Worm (Caenorhabditis elegans) whole organism, mixed stage, embryonic: ENCODE measurements around the gene mec-1.

Source experiments
- bed-3 ChIP-seq: fragments of 200-800 bp; sonication (Bioruptor generic); optimal IDR thresholded peaks from 3 replicates; lab custom pipeline; 2018; ENCODE audit warnings: mild to moderate bottlenecking, missing genetic modification characterization, moderate library complexity, missing compliant biosample characterization
- blmp-1 ChIP-seq: fragments of 150-350 bp; optimal IDR thresholded peaks from 2 replicates; lab custom pipeline; 2014; ENCODE audit warnings: missing biosample characterization, missing genetic modification characterization
- ceh-39 ChIP-seq: fragments of 150-350 bp; optimal IDR thresholded peaks from 2 replicates; lab custom pipeline; 2014; ENCODE audit warnings: missing biosample characterization, missing genetic modification characterization
- ceh-43 ChIP-seq: fragments of 200-800 bp; sonication (Bioruptor generic); optimal IDR thresholded peaks from 2 replicates; lab custom pipeline; 2018; ENCODE audit warnings: mild to moderate bottlenecking, missing genetic modification characterization, moderate library complexity, missing compliant biosample characterization
- ceh-83 ChIP-seq: fragments of 200-800 bp; sonication (Bioruptor generic); optimal IDR thresholded peaks from 2 replicates; lab custom pipeline; 2018; ENCODE audit warnings: mild to moderate bottlenecking, missing genetic modification characterization, missing compliant biosample characterization
- ces-1 ChIP-seq: fragments of 150-350 bp; optimal IDR thresholded peaks from 2 replicates; lab custom pipeline; 2014; ENCODE audit warnings: missing biosample characterization, missing genetic modification reagents, missing genetic modification characterization
- cnd-1 ChIP-seq: fragments of 200-800 bp; sonication (Bioruptor generic); optimal IDR thresholded peaks from 2 replicates; lab custom pipeline; 2018; ENCODE audit warnings: mild to moderate bottlenecking, missing genetic modification characterization, missing compliant biosample characterization
- drap-1 ChIP-seq: fragments of 200-800 bp; sonication (Bioruptor generic); optimal IDR thresholded peaks from 3 replicates; lab custom pipeline; 2018; ENCODE audit warnings: mild to moderate bottlenecking, missing genetic modification characterization, missing compliant biosample characterization
- elt-3 ChIP-seq: fragments of 150-350 bp; optimal IDR thresholded peaks from 2 replicates; lab custom pipeline; 2014; ENCODE audit warnings: missing biosample characterization, missing genetic modification characterization
- flh-1 ChIP-seq: fragments of 200-800 bp; sonication (Bioruptor generic); optimal IDR thresholded peaks from 2 replicates; lab custom pipeline; 2018; ENCODE audit warnings: mild to moderate bottlenecking, missing genetic modification characterization, moderate library complexity, missing compliant biosample characterization
- ham-2 ChIP-seq: fragments of 200-800 bp; sonication (Bioruptor generic); optimal IDR thresholded peaks from 2 replicates; lab custom pipeline; 2018; ENCODE audit warnings: mild to moderate bottlenecking, missing genetic modification characterization, missing compliant biosample characterization
- hlh-1 ChIP-seq: fragments of 150-350 bp; optimal IDR thresholded peaks from 2 replicates; lab custom pipeline; 2014; ENCODE audit warnings: missing biosample characterization, missing genetic modification reagents, missing genetic modification characterization
- lin-13 ChIP-seq: fragments of 150-350 bp; optimal IDR thresholded peaks from 2 replicates; lab custom pipeline; 2014; ENCODE audit warnings: missing biosample characterization, missing genetic modification characterization
- lin-32 ChIP-seq: fragments of 200-800 bp; sonication (Bioruptor generic); optimal IDR thresholded peaks from 2 replicates; lab custom pipeline; 2018; ENCODE audit warnings: mild to moderate bottlenecking, missing genetic modification characterization, missing compliant biosample characterization
- lsy-2 ChIP-seq: fragments of 150-350 bp; optimal IDR thresholded peaks from 2 replicates; lab custom pipeline; 2014; ENCODE audit warnings: missing biosample characterization, missing genetic modification characterization
- mab-5 ChIP-seq: fragments of 150-350 bp; optimal IDR thresholded peaks from 2 replicates; lab custom pipeline; 2014; ENCODE audit warnings: missing biosample characterization, missing genetic modification characterization
- mep-1 ChIP-seq: fragments of 150-350 bp; optimal IDR thresholded peaks from 2 replicates; lab custom pipeline; 2017; ENCODE audit warnings: missing biosample characterization, missing genetic modification reagents, missing genetic modification characterization, inconsistent platforms
- mls-2 ChIP-seq: sonication (generic microtip); optimal IDR thresholded peaks from 2 replicates; lab custom pipeline; 2016; ENCODE audit warnings: mild to moderate bottlenecking, missing genetic modification characterization, moderate library complexity, missing compliant biosample characterization
- nhr-12 ChIP-seq: fragments of 150-350 bp; optimal IDR thresholded peaks from 2 replicates; lab custom pipeline; 2014; ENCODE audit warnings: missing biosample characterization, missing genetic modification characterization
- nhr-2 ChIP-seq: fragments of 150-350 bp; optimal IDR thresholded peaks from 2 replicates; lab custom pipeline; 2014; ENCODE audit warnings: missing biosample characterization, missing genetic modification characterization
- nhr-237 ChIP-seq: fragments of 150-350 bp; optimal IDR thresholded peaks from 2 replicates; lab custom pipeline; 2014; ENCODE audit warnings: missing biosample characterization, missing genetic modification characterization
- nhr-28 ChIP-seq: fragments of 150-350 bp; optimal IDR thresholded peaks from 2 replicates; lab custom pipeline; 2014; ENCODE audit warnings: missing biosample characterization, missing genetic modification characterization
- nhr-76 ChIP-seq: sonication (generic microtip); optimal IDR thresholded peaks from 2 replicates; lab custom pipeline; 2017; ENCODE audit warnings: missing biosample characterization, missing genetic modification characterization
- pha-4 ChIP-seq: fragments of 150-350 bp; optimal IDR thresholded peaks from 2 replicates; lab custom pipeline; 2018; ENCODE audit warnings: missing biosample characterization, missing genetic modification reagents, missing genetic modification characterization
- sem-2 ChIP-seq: fragments of 200-800 bp; sonication (Bioruptor generic); optimal IDR thresholded peaks from 2 replicates; lab custom pipeline; 2018; ENCODE audit warnings: mild to moderate bottlenecking, missing genetic modification characterization, missing compliant biosample characterization
- snpc-4 ChIP-seq: fragments of 150-350 bp; optimal IDR thresholded peaks from 2 replicates; lab custom pipeline; 2014; ENCODE audit warnings: missing biosample characterization, missing genetic modification characterization
- tbx-8 ChIP-seq: fragments of 200-800 bp; sonication (Bioruptor generic); optimal IDR thresholded peaks from 2 replicates; lab custom pipeline; 2018; ENCODE audit warnings: mild to moderate bottlenecking, missing genetic modification characterization, moderate library complexity, missing compliant biosample characterization
- unc-120 ChIP-seq: sonication (generic microtip); optimal IDR thresholded peaks from 2 replicates; lab custom pipeline; 2017; ENCODE audit warnings: missing genetic modification characterization, missing compliant biosample characterization; ENCODE audit not compliant: poor library complexity, severe bottlenecking
- unc-39 ChIP-seq: fragments of 150-350 bp; optimal IDR thresholded peaks from 2 replicates; lab custom pipeline; 2014; ENCODE audit warnings: missing biosample characterization, missing genetic modification characterization
- unc-62 ChIP-seq: fragments of 150-350 bp; optimal IDR thresholded peaks from 2 replicates; lab custom pipeline; 2014; ENCODE audit warnings: missing biosample characterization, missing genetic modification reagents, missing genetic modification characterization
- zip-8 ChIP-seq: fragments of 150-350 bp; optimal IDR thresholded peaks from 2 replicates; lab custom pipeline; 2014; ENCODE audit warnings: missing biosample characterization, missing genetic modification characterization
- ztf-11 ChIP-seq: fragments of 150-350 bp; optimal IDR thresholded peaks from 2 replicates; lab custom pipeline; 2014; ENCODE audit warnings: missing biosample characterization, missing genetic modification characterization

The mec-1 gene

DNA sequence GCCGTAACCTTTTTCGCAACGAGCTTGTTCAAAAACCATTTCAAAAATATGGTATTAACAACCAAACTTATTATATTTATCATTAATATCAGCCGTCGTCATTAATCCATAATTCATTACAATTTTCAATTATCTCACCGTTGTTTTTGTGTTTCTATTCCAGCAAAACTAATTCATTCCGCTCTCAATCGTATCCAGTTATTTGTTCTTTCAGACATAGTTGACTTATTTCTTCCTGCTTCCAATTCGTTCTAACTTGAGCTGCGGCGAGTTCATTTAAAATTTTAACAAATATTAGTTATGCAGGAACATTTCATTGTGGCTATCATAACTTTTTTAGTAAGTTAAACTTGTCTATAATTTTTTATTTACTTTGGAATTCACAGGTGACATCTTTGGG is 19.7 kb downstream of the mec-1 start, which contains the start of gene srx-16:
Gene srx-16 (plus strand): TSS at position 301 of the 400 bp plus-strand sequence.
- TF ChIP-seq unc-39 (tag; lab: Kevin White, UChicago): no peak
- no peak for TF ChIP-seq zip-8
- TF ChIP-seq lsy-2 (tag; lab: Kevin White, UChicago): no peak
- no peak for TF ChIP-seq bed-3 (GFP tag; lab: Kevin White, UChicago)
- no peak for TF ChIP-seq ceh-43 (GFP tag; lab: Kevin White, UChicago)
- no peak for TF ChIP-seq lin-13 (tag; lab: Kevin White, UChicago)
- no peak for TF ChIP-seq mls-2 (tag; lab: Kevin White, UChicago)
- TF ChIP-seq ceh-83 (GFP tag; lab: Kevin White, UChicago): no peak
- TF ChIP-seq, all 35 proteins: peak for 0

DNA sequence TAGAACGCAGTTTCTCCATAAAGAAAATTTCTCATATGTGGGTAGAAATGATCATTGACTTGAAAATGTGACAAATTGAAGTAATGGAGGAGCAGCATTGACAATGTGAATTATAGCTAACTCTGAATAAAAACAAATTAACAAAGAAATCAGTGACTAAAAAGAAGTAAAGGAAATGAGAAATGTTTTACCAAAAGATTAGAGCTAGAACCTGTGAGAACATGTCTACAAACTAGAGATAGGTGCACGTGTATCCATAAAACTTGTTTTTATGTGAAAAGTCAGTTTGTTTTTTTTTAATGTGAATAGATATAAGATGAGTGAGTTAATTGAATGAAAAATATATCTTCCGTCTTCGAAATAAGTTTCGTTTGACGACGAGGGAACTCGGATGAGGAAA is 22.7 kb downstream of the mec-1 start, which contains the start of gene sre-12:
Gene sre-12 (minus strand): TSS at position 101 of the 400 bp plus-strand sequence.
- TF ChIP-seq ham-2 (GFP tag; lab: Kevin White, UChicago): no peak
- TF ChIP-seq blmp-1 (tag; lab: Kevin White, UChicago): no peak
- no peak for TF ChIP-seq unc-120 (tag; lab: Kevin White, UChicago)
- TF ChIP-seq lsy-2 (tag; lab: Kevin White, UChicago): no peak
- no peak for TF ChIP-seq mls-2 (tag; lab: Kevin White, UChicago)
- TF ChIP-seq nhr-28 (tag; lab: Kevin White, UChicago): no peak
- no peak for TF ChIP-seq ceh-39 (tag; lab: Kevin White, UChicago)
- TF ChIP-seq cnd-1 (tag; lab: Kevin White, UChicago): no peak
- TF ChIP-seq snpc-4: no peak
- no peak for TF ChIP-seq nhr-12 (tag; lab: Kevin White, UChicago)
- no peak for TF ChIP-seq tbx-8
- TF ChIP-seq nhr-2 (tag; lab: Kevin White, UChicago): no peak
- TF ChIP-seq nhr-76: no peak
- no peak for TF ChIP-seq hlh-1 (tag; lab: Kevin White, UChicago)
- TF ChIP-seq, all 35 proteins: peak for 0

DNA sequence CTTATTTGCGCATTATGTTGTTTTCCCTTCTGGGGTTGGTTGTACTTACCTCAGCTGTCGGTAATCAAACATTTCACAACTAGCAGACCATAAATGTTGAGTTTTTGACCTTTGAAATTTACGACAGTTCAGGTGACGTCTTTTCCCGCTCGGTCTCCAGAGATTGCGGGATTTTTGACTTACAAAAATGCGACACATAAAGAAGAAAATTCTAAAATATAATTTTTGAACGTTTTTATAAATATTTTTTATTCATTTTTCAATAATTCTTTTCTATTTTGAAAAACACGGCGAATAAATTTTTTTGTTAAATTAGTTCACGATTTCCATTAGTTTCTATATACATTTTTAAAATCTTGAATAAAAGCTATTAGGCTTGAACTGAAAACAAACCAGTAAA is 26.5 kb downstream of the mec-1 start, which contains the start of gene nhr-161:
Gene nhr-161 (minus strand): TSS at position 101 of the 400 bp plus-strand sequence.
- TF ChIP-seq ztf-11 (tag; lab: Kevin White, UChicago) (no peak), pha-4 (tag; lab: Kevin White, UChicago) (no peak), nhr-2 (tag; lab: Kevin White, UChicago) (no peak), bed-3 (GFP tag; lab: Kevin White, UChicago) (no peak), nhr-76 (no peak), lin-32 (no peak), blmp-1 (tag; lab: Kevin White, UChicago) (no peak), ces-1 (GFP tag; lab: Kevin White, UChicago) (no peak), elt-3 (tag; lab: Kevin White, UChicago) (no peak), nhr-28 (tag; lab: Kevin White, UChicago) (no peak), ham-2 (GFP tag; lab: Kevin White, UChicago) (no peak), drap-1 (GFP tag; lab: Kevin White, UChicago) (no peak), nhr-12 (tag; lab: Kevin White, UChicago) (no peak), hlh-1 (tag; lab: Kevin White, UChicago) (no peak), mab-5 (no peak), sem-2 (GFP tag; lab: Kevin White, UChicago) (no peak), flh-1 (GFP tag; lab: Kevin White, UChicago) (no peak)
- TF ChIP-seq, all 35 proteins: peak for 0

DNA sequence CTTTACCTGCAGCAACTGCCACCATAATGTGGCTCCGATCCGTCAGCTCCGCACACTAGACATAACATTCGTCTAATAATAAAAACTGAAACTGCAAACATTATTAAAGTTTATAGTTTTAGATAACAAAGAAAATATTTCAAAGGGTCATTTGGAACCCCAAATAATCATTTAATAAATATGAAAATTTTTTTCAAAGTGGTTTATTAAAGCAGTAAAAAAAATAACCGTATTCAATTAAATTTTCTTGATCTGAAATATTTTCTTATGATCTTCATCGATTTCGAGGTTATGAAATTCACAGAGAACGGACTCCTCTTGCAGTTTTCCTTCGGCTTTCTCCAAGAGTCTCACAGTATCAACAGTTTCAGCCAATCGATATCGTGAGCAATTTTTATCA is 29.6 kb downstream of the mec-1 start, which contains the start of gene nhr-163:
Gene nhr-163 (minus strand): TSS at position 101 of the 400 bp plus-strand sequence.
- no peak for TF ChIP-seq lin-32
- no peak for TF ChIP-seq nhr-12 (tag; lab: Kevin White, UChicago)
- TF ChIP-seq mep-1: no peak

DNA sequence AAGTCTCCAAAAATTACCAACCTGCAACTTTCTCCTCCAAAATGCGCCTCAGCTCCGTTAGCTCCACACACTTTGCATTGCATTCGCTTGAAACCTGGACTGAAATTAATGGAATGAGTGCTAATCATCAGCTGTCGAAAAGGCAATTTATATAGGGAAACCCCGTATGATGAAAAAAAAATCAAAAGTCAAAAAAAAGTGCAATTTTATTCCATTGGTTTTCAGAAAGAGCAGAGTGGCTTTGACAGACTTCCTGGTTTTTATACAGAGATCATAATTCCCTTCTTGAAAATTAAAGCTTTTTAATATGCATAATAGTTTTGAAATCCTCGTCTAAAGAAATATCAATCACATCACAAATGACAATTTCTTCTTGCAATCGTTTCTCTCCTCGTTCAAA is 31.3 kb downstream of the mec-1 start, which contains the start of gene nhr-139:
Gene nhr-139 (minus strand): TSS at position 101 of the 400 bp plus-strand sequence.
- TF ChIP-seq flh-1 (GFP tag; lab: Kevin White, UChicago) (no peak), mab-5 (no peak), unc-62 (no peak), lin-13 (tag; lab: Kevin White, UChicago) (no peak), nhr-237 (no peak), nhr-12 (tag; lab: Kevin White, UChicago) (no peak), ceh-39 (tag; lab: Kevin White, UChicago) (no peak)
